Worm (Caenorhabditis elegans) whole organism, L3 larva: ENCODE measurements around the gene C10B5.1.

Experiments used
- ama-1 ChIP-seq: fragments of 150-350 bp; optimal IDR thresholded peaks from 2 replicates; lab custom pipeline; 2018
- sea-2 ChIP-seq: fragments of 150-350 bp; sonication (generic microtip); optimal IDR thresholded peaks from 4 replicates; lab custom pipeline; 2014; ENCODE audit warnings: missing biosample characterization, missing genetic modification reagents, missing genetic modification characterization
- ztf-11 ChIP-seq: fragments of 150-350 bp; optimal IDR thresholded peaks from 2 replicates; lab custom pipeline; 2014; ENCODE audit warnings: missing biosample characterization, missing genetic modification characterization

ce11 chrV:8621213-8621612 is 40.2 kb downstream of the C10B5.1 start, which contains the start of gene idpc-2:
- no peak for TF ChIP-seq sea-2 (GFP tag; lab: Kevin White, UChicago)
- no peak for TF ChIP-seq ama-1 (lab: Kevin White, UChicago)
- TF ChIP-seq ztf-11 (tag; lab: Kevin White, UChicago): no peak
